Worm (Caenorhabditis elegans) whole organism, mixed stage, embryonic: ENCODE data around the gene K05D4.9.

ENCODE experiments used
- M03D4.4 ChIP-seq: sonication (generic microtip); optimal IDR thresholded peaks from 2 replicates; lab custom pipeline; 2017; ENCODE audit warnings: mild to moderate bottlenecking, missing genetic modification characterization, missing compliant biosample characterization
- bed-3 ChIP-seq: fragments of 200-800 bp; sonication (Bioruptor generic); optimal IDR thresholded peaks from 3 replicates; lab custom pipeline; 2018; ENCODE audit warnings: mild to moderate bottlenecking, missing genetic modification characterization, moderate library complexity, missing compliant biosample characterization
- blmp-1 ChIP-seq: fragments of 150-350 bp; optimal IDR thresholded peaks from 2 replicates; lab custom pipeline; 2014; ENCODE audit warnings: missing biosample characterization, missing genetic modification characterization
- ceh-39 ChIP-seq: fragments of 150-350 bp; optimal IDR thresholded peaks from 2 replicates; lab custom pipeline; 2014; ENCODE audit warnings: missing biosample characterization, missing genetic modification characterization
- ceh-43 ChIP-seq: fragments of 200-800 bp; sonication (Bioruptor generic); optimal IDR thresholded peaks from 2 replicates; lab custom pipeline; 2018; ENCODE audit warnings: mild to moderate bottlenecking, missing genetic modification characterization, moderate library complexity, missing compliant biosample characterization
- ceh-83 ChIP-seq: fragments of 200-800 bp; sonication (Bioruptor generic); optimal IDR thresholded peaks from 2 replicates; lab custom pipeline; 2018; ENCODE audit warnings: mild to moderate bottlenecking, missing genetic modification characterization, missing compliant biosample characterization
- ces-1 ChIP-seq: fragments of 150-350 bp; optimal IDR thresholded peaks from 2 replicates; lab custom pipeline; 2014; ENCODE audit warnings: missing biosample characterization, missing genetic modification reagents, missing genetic modification characterization
- drap-1 ChIP-seq: fragments of 200-800 bp; sonication (Bioruptor generic); optimal IDR thresholded peaks from 3 replicates; lab custom pipeline; 2018; ENCODE audit warnings: mild to moderate bottlenecking, missing genetic modification characterization, missing compliant biosample characterization
- elt-1 ChIP-seq: sonication (generic microtip); optimal IDR thresholded peaks from 2 replicates; lab custom pipeline; 2017; ENCODE audit warnings: missing genetic modification characterization, mild to moderate bottlenecking, missing compliant biosample characterization, antibody characterized with exemption, moderate library complexity, borderline replicate concordance; ENCODE audit not compliant: insufficient read depth
- elt-3 ChIP-seq: fragments of 150-350 bp; optimal IDR thresholded peaks from 2 replicates; lab custom pipeline; 2014; ENCODE audit warnings: missing biosample characterization, missing genetic modification characterization
- ham-2 ChIP-seq: fragments of 200-800 bp; sonication (Bioruptor generic); optimal IDR thresholded peaks from 2 replicates; lab custom pipeline; 2018; ENCODE audit warnings: mild to moderate bottlenecking, missing genetic modification characterization, missing compliant biosample characterization
- hlh-1 ChIP-seq: fragments of 150-350 bp; optimal IDR thresholded peaks from 2 replicates; lab custom pipeline; 2014; ENCODE audit warnings: missing biosample characterization, missing genetic modification reagents, missing genetic modification characterization
- lin-13 ChIP-seq: fragments of 150-350 bp; optimal IDR thresholded peaks from 2 replicates; lab custom pipeline; 2014; ENCODE audit warnings: missing biosample characterization, missing genetic modification characterization
- lin-32 ChIP-seq: fragments of 200-800 bp; sonication (Bioruptor generic); optimal IDR thresholded peaks from 2 replicates; lab custom pipeline; 2018; ENCODE audit warnings: mild to moderate bottlenecking, missing genetic modification characterization, missing compliant biosample characterization
- lsy-2 ChIP-seq: fragments of 150-350 bp; optimal IDR thresholded peaks from 2 replicates; lab custom pipeline; 2014; ENCODE audit warnings: missing biosample characterization, missing genetic modification characterization
- mab-5 ChIP-seq: fragments of 150-350 bp; optimal IDR thresholded peaks from 2 replicates; lab custom pipeline; 2014; ENCODE audit warnings: missing biosample characterization, missing genetic modification characterization
- mep-1 ChIP-seq: fragments of 150-350 bp; optimal IDR thresholded peaks from 2 replicates; lab custom pipeline; 2017; ENCODE audit warnings: missing biosample characterization, missing genetic modification reagents, missing genetic modification characterization, inconsistent platforms
- nhr-12 ChIP-seq: fragments of 150-350 bp; optimal IDR thresholded peaks from 2 replicates; lab custom pipeline; 2014; ENCODE audit warnings: missing biosample characterization, missing genetic modification characterization
- nhr-2 ChIP-seq: fragments of 150-350 bp; optimal IDR thresholded peaks from 2 replicates; lab custom pipeline; 2014; ENCODE audit warnings: missing biosample characterization, missing genetic modification characterization
- nhr-237 ChIP-seq: fragments of 150-350 bp; optimal IDR thresholded peaks from 2 replicates; lab custom pipeline; 2014; ENCODE audit warnings: missing biosample characterization, missing genetic modification characterization
- nhr-28 ChIP-seq: fragments of 150-350 bp; optimal IDR thresholded peaks from 2 replicates; lab custom pipeline; 2014; ENCODE audit warnings: missing biosample characterization, missing genetic modification characterization
- nhr-76 ChIP-seq: sonication (generic microtip); optimal IDR thresholded peaks from 2 replicates; lab custom pipeline; 2017; ENCODE audit warnings: missing biosample characterization, missing genetic modification characterization
- pha-4 ChIP-seq: fragments of 150-350 bp; optimal IDR thresholded peaks from 2 replicates; lab custom pipeline; 2018; ENCODE audit warnings: missing biosample characterization, missing genetic modification reagents, missing genetic modification characterization
- sem-2 ChIP-seq: fragments of 200-800 bp; sonication (Bioruptor generic); optimal IDR thresholded peaks from 2 replicates; lab custom pipeline; 2018; ENCODE audit warnings: mild to moderate bottlenecking, missing genetic modification characterization, missing compliant biosample characterization
- sptf-1 ChIP-seq: sonication (generic microtip); optimal IDR thresholded peaks from 2 replicates; lab custom pipeline; 2017; ENCODE audit warnings: mild to moderate bottlenecking, missing genetic modification characterization, moderate library complexity, missing compliant biosample characterization
- tbx-8 ChIP-seq: fragments of 200-800 bp; sonication (Bioruptor generic); optimal IDR thresholded peaks from 2 replicates; lab custom pipeline; 2018; ENCODE audit warnings: mild to moderate bottlenecking, missing genetic modification characterization, moderate library complexity, missing compliant biosample characterization
- unc-120 ChIP-seq: sonication (generic microtip); optimal IDR thresholded peaks from 2 replicates; lab custom pipeline; 2017; ENCODE audit warnings: missing genetic modification characterization, missing compliant biosample characterization; ENCODE audit not compliant: poor library complexity, severe bottlenecking
- unc-39 ChIP-seq: fragments of 150-350 bp; optimal IDR thresholded peaks from 2 replicates; lab custom pipeline; 2014; ENCODE audit warnings: missing biosample characterization, missing genetic modification characterization
- unc-62 ChIP-seq: fragments of 150-350 bp; optimal IDR thresholded peaks from 2 replicates; lab custom pipeline; 2014; ENCODE audit warnings: missing biosample characterization, missing genetic modification reagents, missing genetic modification characterization
- zip-8 ChIP-seq: fragments of 150-350 bp; optimal IDR thresholded peaks from 2 replicates; lab custom pipeline; 2014; ENCODE audit warnings: missing biosample characterization, missing genetic modification characterization

The K05D4.9 gene

DNA sequence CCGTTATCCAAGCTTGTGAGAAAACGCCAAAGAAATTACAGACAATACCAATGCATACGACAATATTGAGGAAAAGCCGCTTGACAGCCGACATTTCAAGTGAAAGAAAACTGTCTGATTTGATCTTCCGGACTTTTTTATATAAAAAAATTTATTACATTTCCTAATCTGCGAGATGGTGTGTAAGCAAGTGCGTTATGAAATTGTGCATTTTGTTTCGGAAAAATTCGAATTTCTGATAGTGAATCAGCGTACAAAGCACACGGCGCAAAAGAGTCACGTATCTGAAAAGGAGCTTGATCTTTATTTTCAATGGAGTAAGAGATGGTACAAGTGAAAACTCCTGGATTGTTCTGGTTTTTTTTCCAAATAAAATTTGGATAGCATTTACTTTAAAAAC, 30.6 kb downstream of the K05D4.9 start, which contains the start of gene clc-32:
Gene clc-32 (minus strand): TSS at position 101 of the 400 bp plus-strand sequence.
- TF ChIP-seq hlh-1 (tag; lab: Kevin White, UChicago) (no peak), nhr-12 (tag; lab: Kevin White, UChicago) (no peak), lsy-2 (tag; lab: Kevin White, UChicago) (no peak), mab-5 (no peak), mep-1 (tag; lab: Kevin White, UChicago) (no peak), unc-39 (tag; lab: Kevin White, UChicago) (no peak), sem-2 (GFP tag; lab: Kevin White, UChicago) (no peak), ceh-83 (no peak), bed-3 (GFP tag; lab: Kevin White, UChicago) (no peak), nhr-76 (tag; lab: Kevin White, UChicago) (no peak), ham-2 (no peak), nhr-28 (no peak), zip-8 (tag; lab: Kevin White, UChicago) (no peak)

- TF ChIP-seq unc-120 (tag; lab: Kevin White, UChicago) = no peak
- TF ChIP-seq blmp-1 (tag; lab: Kevin White, UChicago) = no peak
- TF ChIP-seq tbx-8 (GFP tag; lab: Kevin White, UChicago) = no peak
- TF ChIP-seq pha-4 (tag; lab: Kevin White, UChicago) = no peak
- no peak for TF ChIP-seq lsy-2 (tag; lab: Kevin White, UChicago)
- no peak for TF ChIP-seq ceh-43 (GFP tag; lab: Kevin White, UChicago)
- no peak for TF ChIP-seq lin-13 (tag; lab: Kevin White, UChicago)
- TF ChIP-seq nhr-28 = no peak
- TF ChIP-seq ceh-83 = no peak
- no peak for TF ChIP-seq nhr-76 (tag; lab: Kevin White, UChicago)
Observed at ce11 chrV:16139529-16139928, 32.1 kb downstream of the K05D4.9 start, which contains the start of gene clc-11. Gene clc-11 (minus strand): TSS chrV:16139629.

ce11 chrV:16137043-16137442, 34.6 kb downstream of the K05D4.9 start, which contains the start of gene F44G3.7:
Gene F44G3.7 (minus strand): TSS chrV:16137143.
- no peak for TF ChIP-seq elt-3
- TF ChIP-seq lsy-2 (tag; lab: Kevin White, UChicago) = no peak
- no peak for TF ChIP-seq unc-120 (tag; lab: Kevin White, UChicago)
- no peak for TF ChIP-seq elt-1 (tag; lab: Kevin White, UChicago)
- no peak for TF ChIP-seq bed-3 (GFP tag; lab: Kevin White, UChicago)
- no peak for TF ChIP-seq nhr-237 (tag; lab: Kevin White, UChicago)

DNA sequence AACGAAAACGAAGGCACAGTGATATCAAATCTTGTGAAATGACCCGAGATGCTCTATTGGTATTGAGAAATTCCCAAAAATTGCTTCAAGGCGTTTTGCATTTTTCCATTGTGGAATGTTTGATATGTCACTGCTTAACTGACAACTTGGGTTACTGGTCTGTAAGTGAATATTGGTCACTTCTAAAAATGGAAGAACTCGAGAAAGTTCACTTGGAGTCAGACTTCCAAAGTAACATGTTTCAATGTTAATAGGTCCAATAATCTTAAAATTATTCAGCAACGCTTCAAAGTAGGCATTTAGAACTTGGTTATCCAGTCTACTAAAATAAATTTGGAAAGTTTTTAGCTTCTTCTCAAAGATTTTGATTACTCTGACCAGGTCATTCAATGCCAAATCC, 38.9 kb downstream of the K05D4.9 start, which contains the start of gene fbxa-144:
Gene fbxa-144 (minus strand): TSS at position 101 of the 400 bp plus-strand sequence.
- TF ChIP-seq M03D4.4 (tag; lab: Kevin White, UChicago) (no peak), blmp-1 (tag; lab: Kevin White, UChicago) (no peak), unc-62 (GFP tag; lab: Kevin White, UChicago) (no peak), nhr-28 (no peak), lin-32 (no peak), nhr-2 (tag; lab: Kevin White, UChicago) (no peak), ces-1 (GFP tag; lab: Kevin White, UChicago) (no peak), ham-2 (no peak), sptf-1 (tag; lab: Kevin White, UChicago) (no peak)

DNA sequence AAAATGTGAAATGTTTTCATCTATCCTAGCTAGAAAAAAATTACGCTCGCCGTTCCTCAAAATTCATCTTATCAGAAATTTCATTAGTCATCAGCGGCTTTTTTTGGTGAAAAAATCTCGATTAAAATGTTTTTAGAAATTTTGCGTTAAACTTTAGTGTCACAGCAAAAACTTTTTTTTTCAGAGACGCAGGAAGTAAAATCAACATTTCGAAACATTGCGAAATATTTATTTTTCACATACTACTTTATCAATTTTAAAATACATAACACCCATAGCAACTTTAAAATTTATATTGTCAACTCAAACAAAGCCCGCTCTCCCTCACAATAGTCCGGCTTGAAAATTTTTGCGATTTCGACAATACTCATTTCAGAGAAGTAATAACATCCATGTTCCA, 39.4 kb downstream of the K05D4.9 start:
- TF ChIP-seq lin-32 (no peak), ceh-39 (tag; lab: Kevin White, UChicago) (no peak), sptf-1 (tag; lab: Kevin White, UChicago) (no peak), ceh-83 (no peak)

DNA sequence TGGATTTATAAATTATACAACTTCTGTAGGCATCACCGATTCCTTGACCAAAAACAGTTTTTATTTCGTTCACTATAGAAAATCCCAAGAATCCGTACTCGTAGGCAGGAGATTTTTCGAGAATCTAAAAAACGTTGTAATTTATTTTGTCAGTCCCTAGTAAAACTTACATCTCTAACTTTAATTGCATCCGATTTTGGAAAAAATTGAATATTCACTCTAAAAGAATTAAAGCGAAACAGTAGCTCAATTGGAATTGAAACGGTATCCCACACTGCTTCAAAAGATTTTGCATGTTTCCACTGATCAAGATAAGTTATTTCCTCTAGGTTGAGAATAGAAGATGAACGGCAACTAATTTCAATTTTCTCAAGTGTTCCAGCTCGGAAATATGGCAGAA, 40.4 kb downstream of the K05D4.9 start, which contains the start of gene fbxa-142:
Gene fbxa-142 (minus strand): TSS at position 101 of the 400 bp plus-strand sequence.
- TF ChIP-seq drap-1 (GFP tag; lab: Kevin White, UChicago) = no peak
- no peak for TF ChIP-seq nhr-28
- no peak for TF ChIP-seq ces-1 (GFP tag; lab: Kevin White, UChicago)
